Worm (Caenorhabditis elegans): ENCODE results near the gene srg-1.

ce11 chrIII:6256675-6257074 is 1.5 kb downstream of the srg-1 start, which contains the start of gene srg-9:
- TF ChIP-seq ets-4 (GFP tag; optimal IDR thresholded peaks at IDR 0.05) (no peak), nfya-1 (tag; optimal IDR thresholded peaks at IDR 0.05; ENCODE audit: borderline replicate concordance, insufficient read depth) (no peak)

Data from whole organism, young adult.